Worm (Caenorhabditis elegans) whole organism, L4 larva: Measurements from ENCODE around the gene C24H10.2.

ENCODE experiments used
- T20F7.1 ChIP-seq: fragments of 200-800 bp; sonication (Bioruptor generic); optimal IDR thresholded peaks from 2 replicates; lab custom pipeline; 2018; ENCODE audit warnings: mild to moderate bottlenecking, missing genetic modification characterization, missing compliant biosample characterization
- Y105C5A.15 ChIP-seq: fragments of 200-800 bp; sonication (Bioruptor generic); IDR thresholded peaks from 2 replicates; pipeline ENCODE4 v1.3.6; 2022; ENCODE audit warnings: missing genetic modification characterization, missing compliant biosample characterization
- ZK337.2 ChIP-seq: fragments of 200-800 bp; sonication (Bioruptor generic); IDR thresholded peaks from 2 replicates; pipeline ENCODE4 v1.3.6; 2022; ENCODE audit warnings: missing genetic modification reagents, missing genetic modification characterization, missing compliant biosample characterization
- aha-1 ChIP-seq: fragments of 150-350 bp; peaks from one replicate; lab custom pipeline; 2014; ENCODE audit warnings: missing biosample characterization, missing genetic modification characterization
- arid-1 ChIP-seq: fragments of 200-800 bp; sonication (Bioruptor generic); conservative IDR thresholded peaks from 2 replicates; pipeline ENCODE4 v1.3.6; 2022; ENCODE audit warnings: missing genetic modification reagents, missing genetic modification characterization, missing compliant biosample characterization
- ceh-44 ChIP-seq: fragments of 200-800 bp; sonication (Bioruptor generic); IDR thresholded peaks from 2 replicates; pipeline ENCODE4 v1.3.6; 2022; ENCODE audit warnings: missing genetic modification reagents, missing genetic modification characterization, missing compliant biosample characterization
- ceh-62 ChIP-seq: sonication (generic microtip); optimal IDR thresholded peaks from 2 replicates; lab custom pipeline; 2017; ENCODE audit warnings: missing biosample characterization, missing genetic modification characterization
- cey-2 ChIP-seq: sonication (generic microtip); optimal IDR thresholded peaks from 3 replicates; lab custom pipeline; 2017; ENCODE audit warnings: missing genetic modification characterization, mild to moderate bottlenecking, missing compliant biosample characterization, antibody characterized with exemption, borderline replicate concordance; ENCODE audit not compliant: insufficient read depth
- daf-16 ChIP-seq, 3 experiments: sonication (generic microtip); optimal IDR thresholded peaks; 2 replicates each; lab custom pipeline; 2016 to 2017; ENCODE audit warnings: missing genetic modification characterization in 3 of 3, missing genetic modification reagents in 3 of 3, mild to moderate bottlenecking in 2 of 3, missing compliant biosample characterization in 2 of 3, missing biosample characterization in 1 of 3, moderate library complexity in 1 of 3
- daf-19 ChIP-seq: fragments of 200-800 bp; sonication (Bioruptor generic); conservative IDR thresholded peaks from 2 replicates; pipeline ENCODE4 v1.3.6; 2022; ENCODE audit warnings: missing genetic modification characterization, missing compliant biosample characterization
- dmd-6 ChIP-seq: fragments of 200-800 bp; sonication (Bioruptor generic); IDR thresholded peaks from 2 replicates; pipeline ENCODE4 v1.3.6; 2022; ENCODE audit warnings: missing genetic modification reagents, missing genetic modification characterization, missing compliant biosample characterization
- dmd-8 ChIP-seq: fragments of 200-800 bp; sonication (Bioruptor generic); IDR thresholded peaks from 2 replicates; pipeline ENCODE4 v1.3.6; 2022; ENCODE audit warnings: missing genetic modification characterization, missing compliant biosample characterization
- dmd-9 ChIP-seq: fragments of 200-800 bp; sonication (Bioruptor generic); IDR thresholded peaks from 2 replicates; pipeline ENCODE4 v1.3.6; 2022; ENCODE audit warnings: missing genetic modification reagents, missing genetic modification characterization, missing compliant biosample characterization
- dve-1 ChIP-seq: sonication (generic microtip); optimal IDR thresholded peaks from 2 replicates; lab custom pipeline; 2017; ENCODE audit warnings: antibody characterized with exemption, mild to moderate bottlenecking, missing genetic modification characterization, missing compliant biosample characterization; ENCODE audit not compliant: insufficient read depth
- fkh-10 ChIP-seq: fragments of 150-350 bp; optimal IDR thresholded peaks from 2 replicates; lab custom pipeline; 2014; ENCODE audit warnings: missing biosample characterization, missing genetic modification reagents, missing genetic modification characterization
- fos-1 ChIP-seq: fragments of 150-350 bp; optimal IDR thresholded peaks from 2 replicates; lab custom pipeline; 2014; ENCODE audit warnings: missing biosample characterization, missing genetic modification characterization
- hif-1 ChIP-seq, 2 experiments: sonication (generic microtip); optimal IDR thresholded peaks; 2 replicates each; lab custom pipeline; 2016 to 2017; ENCODE audit warnings: missing compliant biosample characterization in 2 of 2, missing genetic modification characterization in 2 of 2, missing genetic modification reagents in 2 of 2, missing genotype in 2 of 2, mild to moderate bottlenecking in 1 of 2
- hlh-11 ChIP-seq: fragments of 200-800 bp; sonication (Bioruptor generic); optimal IDR thresholded peaks from 2 replicates; lab custom pipeline; 2018; ENCODE audit warnings: mild to moderate bottlenecking, missing genetic modification characterization, missing compliant biosample characterization
- hlh-30 ChIP-seq: sonication (generic microtip); optimal IDR thresholded peaks from 2 replicates; lab custom pipeline; 2017; ENCODE audit warnings: antibody characterized with exemption, mild to moderate bottlenecking, missing genetic modification characterization, missing compliant biosample characterization; ENCODE audit not compliant: insufficient read depth
- hmg-1.1 ChIP-seq: fragments of 200-800 bp; sonication (Bioruptor generic); IDR thresholded peaks from 2 replicates; pipeline ENCODE4 v1.3.6; 2022; ENCODE audit warnings: missing genetic modification reagents, missing genetic modification characterization, missing compliant biosample characterization
- lsy-2 ChIP-seq, 2 experiments: fragments of 150-350 bp in 1 of 2; sonication (generic microtip) in 1 of 2; optimal IDR thresholded peaks; 2 replicates each; lab custom pipeline; 2014 to 2017; ENCODE audit warnings: missing biosample characterization in 2 of 2, missing genetic modification characterization in 2 of 2
- mep-1 ChIP-seq: fragments of 150-350 bp; sonication (generic microtip); optimal IDR thresholded peaks from 3 replicates; lab custom pipeline; 2014; ENCODE audit warnings: missing biosample characterization, missing genetic modification characterization
- mes-2 ChIP-seq: sonication (generic microtip); optimal IDR thresholded peaks from 2 replicates; lab custom pipeline; 2016; ENCODE audit warnings: missing genotype, mild to moderate bottlenecking, missing genetic modification characterization, missing compliant biosample characterization; ENCODE audit not compliant: poor library complexity, severe bottlenecking
- nhr-102 ChIP-seq: sonication (generic microtip); optimal IDR thresholded peaks from 2 replicates; lab custom pipeline; 2016; ENCODE audit warnings: mild to moderate bottlenecking, missing genetic modification characterization, moderate library complexity, missing compliant biosample characterization
- nhr-11 ChIP-seq: fragments of 150-350 bp; optimal IDR thresholded peaks from 2 replicates; lab custom pipeline; 2014; ENCODE audit warnings: missing biosample characterization, missing genetic modification characterization
- nhr-111 ChIP-seq: fragments of 200-800 bp; sonication (Bioruptor generic); optimal IDR thresholded peaks from 2 replicates; lab custom pipeline; 2018; ENCODE audit warnings: mild to moderate bottlenecking, missing genetic modification characterization, missing compliant biosample characterization
- nhr-25 ChIP-seq: sonication (generic microtip); optimal IDR thresholded peaks from 2 replicates; lab custom pipeline; 2017; ENCODE audit warnings: missing genetic modification characterization, mild to moderate bottlenecking, missing compliant biosample characterization, antibody characterized with exemption, moderate library complexity, borderline replicate concordance; ENCODE audit not compliant: insufficient read depth
- nhr-76 ChIP-seq: fragments of 150-350 bp; optimal IDR thresholded peaks from 2 replicates; lab custom pipeline; 2014; ENCODE audit warnings: missing biosample characterization, missing genetic modification characterization
- php-3 ChIP-seq: fragments of 200-800 bp; sonication (Bioruptor generic); IDR thresholded peaks from 2 replicates; pipeline ENCODE4 v1.3.6; 2022; ENCODE audit warnings: missing genetic modification reagents, missing genetic modification characterization, missing compliant biosample characterization
- pqm-1 ChIP-seq: sonication (generic microtip); optimal IDR thresholded peaks from 2 replicates; lab custom pipeline; 2017; ENCODE audit warnings: missing biosample characterization, missing genetic modification characterization
- snpc-1.2 ChIP-seq: fragments of 200-800 bp; sonication (Bioruptor generic); IDR thresholded peaks from 2 replicates; pipeline ENCODE4 v1.3.6; 2022; ENCODE audit warnings: missing genetic modification reagents, missing genetic modification characterization, missing compliant biosample characterization
- tag-97 ChIP-seq: fragments of 200-800 bp; sonication (Bioruptor generic); IDR thresholded peaks from 2 replicates; pipeline ENCODE4 v1.3.6; 2022; ENCODE audit warnings: missing genetic modification characterization, missing compliant biosample characterization
- unc-130 ChIP-seq: sonication (generic microtip); optimal IDR thresholded peaks from 2 replicates; lab custom pipeline; 2016; ENCODE audit warnings: missing genetic modification reagents, missing genetic modification characterization, missing compliant biosample characterization
- unc-62 ChIP-seq, 3 experiments: fragments of 150-350 bp in 1 of 3; sonication (generic microtip); optimal IDR thresholded peaks in 2 of 3; peaks in 1 of 3; 1 replicate in 1 of 3; 2 replicates in 2 of 3; lab custom pipeline; 2014 to 2017; ENCODE audit warnings: missing biosample characterization in 3 of 3, missing genetic modification characterization in 3 of 3, missing genetic modification reagents in 3 of 3, missing genotype in 1 of 3
- vab-7 ChIP-seq: fragments of 200-800 bp; sonication (Bioruptor generic); IDR thresholded peaks from 2 replicates; pipeline ENCODE4 v1.3.6; 2022; ENCODE audit warnings: missing genetic modification reagents, missing genetic modification characterization, missing compliant biosample characterization
- zip-11 ChIP-seq: fragments of 200-800 bp; sonication (Bioruptor generic); IDR thresholded peaks from 2 replicates; pipeline ENCODE4 v1.3.6; 2022; ENCODE audit warnings: missing genetic modification characterization, missing compliant biosample characterization
- zip-2 ChIP-seq: fragments of 150-350 bp; optimal IDR thresholded peaks from 2 replicates; lab custom pipeline; 2014; ENCODE audit warnings: missing biosample characterization, missing genetic modification characterization

C24H10.2 gene

DNA sequence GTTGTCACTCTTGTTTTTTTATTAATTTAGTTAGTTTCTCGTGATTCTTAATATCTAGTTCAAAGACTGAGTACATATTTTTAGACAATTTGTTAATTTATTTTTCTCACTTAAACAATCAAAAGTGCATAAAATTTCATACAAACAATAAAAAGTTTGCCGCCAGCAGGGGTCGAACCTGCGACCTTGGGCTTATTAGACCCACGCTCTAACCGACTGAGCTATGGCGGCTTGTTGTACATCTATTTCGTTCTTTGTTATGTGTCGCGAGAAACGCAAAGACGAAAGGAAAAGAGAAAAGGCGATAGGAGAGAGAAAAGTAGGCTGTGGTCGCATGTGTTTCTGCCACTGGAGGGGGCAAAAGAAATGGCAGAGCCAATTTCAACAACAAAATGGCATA is 21.1 kb downstream of the C24H10.2 start (continued):
- peak; percentile 97 for TF ChIP-seq hmg-1.1 (GFP tag; lab: Robert Waterston, UW)
- peak; percentile 76; the same call in 1 of the 2 replicates for TF ChIP-seq dmd-9 (GFP tag; lab: Robert Waterston, UW)
- peak; percentile 54 for TF ChIP-seq unc-130 (GFP tag; lab: Kevin White, UChicago)
- TF ChIP-seq fos-1 (tag; lab: Kevin White, UChicago), result no peak
- peak; percentile 81 for TF ChIP-seq dmd-6 (GFP tag; lab: Robert Waterston, UW)
- peak; percentile 95 for TF ChIP-seq vab-7
- TF ChIP-seq php-3, result peak; percentile 92
- TF ChIP-seq nhr-76 (tag; lab: Kevin White, UChicago), result no peak
- 0 out of 2 replicates have a peak, but pooled peaks have one; percentile 40 for TF ChIP-seq zip-11 (GFP tag; lab: Robert Waterston, UW)
- TF ChIP-seq ZK337.2 (GFP tag; lab: Robert Waterston, UW), result no peak
- TF ChIP-seq daf-19 (GFP tag; lab: Robert Waterston, UW), result peak; percentile 94
- TF ChIP-seq Y105C5A.15 (GFP tag; lab: Robert Waterston, UW), result peak; percentile 86; the same call in 1 of the 2 replicates
- TF ChIP-seq mep-1 (tag; lab: Kevin White, UChicago), result peak; percentile 94
- TF ChIP-seq, all 104 proteins: peak for 81

DNA sequence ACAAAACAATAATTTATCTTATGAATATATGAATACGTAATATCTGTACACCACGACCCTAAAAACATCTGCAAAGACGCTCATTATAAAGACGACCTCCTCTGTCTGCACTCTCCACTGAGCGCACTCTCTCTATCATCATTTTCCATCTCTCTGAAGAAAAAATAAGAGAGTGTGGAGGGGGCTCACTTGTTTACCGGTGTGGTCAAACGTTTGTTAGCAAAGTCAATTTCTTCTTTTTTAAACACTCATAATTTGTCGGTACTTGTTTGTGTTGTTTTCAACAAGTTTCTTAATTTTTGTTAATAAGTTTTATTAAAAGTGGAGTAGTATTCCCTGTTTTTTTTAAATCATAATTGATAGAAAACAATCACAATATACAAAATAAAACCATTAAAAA is 21.8 kb downstream of the C24H10.2 start:
- TF ChIP-seq dve-1 (tag; lab: Kevin White, UChicago) (peak; percentile 28), unc-62 (GFP tag; optimal IDR thresholded peaks at IDR 0.05 in 1 of 2; lab: Kevin White, UChicago) (peak in 1 of 2 experiments; percentile 35), unc-62 (tag; optimal IDR thresholded peaks at IDR 0.05; lab: Kevin White, UChicago) (no peak), lsy-2 (tag; optimal IDR thresholded peaks at IDR 0.05; lab: Kevin White, UChicago) (peak in 1 of 2 experiments; percentile 27), mep-1 (tag; lab: Kevin White, UChicago) (peak; percentile 24), nhr-25 (tag; lab: Kevin White, UChicago) (no peak), mes-2 (tag; lab: Kevin White, UChicago) (no peak), hlh-30 (tag; lab: Kevin White, UChicago) (peak; percentile 12), daf-16 (GFP tag; optimal IDR thresholded peaks at IDR 0.05; lab: Kevin White, UChicago) (peak in 1 of 2 experiments; percentile 23), daf-16 (tag; optimal IDR thresholded peaks at IDR 0.05; lab: Kevin White, UChicago) (peak; percentile 94), ceh-44 (GFP tag; lab: Robert Waterston, UW) (no peak), tag-97 (no peak)

DNA sequence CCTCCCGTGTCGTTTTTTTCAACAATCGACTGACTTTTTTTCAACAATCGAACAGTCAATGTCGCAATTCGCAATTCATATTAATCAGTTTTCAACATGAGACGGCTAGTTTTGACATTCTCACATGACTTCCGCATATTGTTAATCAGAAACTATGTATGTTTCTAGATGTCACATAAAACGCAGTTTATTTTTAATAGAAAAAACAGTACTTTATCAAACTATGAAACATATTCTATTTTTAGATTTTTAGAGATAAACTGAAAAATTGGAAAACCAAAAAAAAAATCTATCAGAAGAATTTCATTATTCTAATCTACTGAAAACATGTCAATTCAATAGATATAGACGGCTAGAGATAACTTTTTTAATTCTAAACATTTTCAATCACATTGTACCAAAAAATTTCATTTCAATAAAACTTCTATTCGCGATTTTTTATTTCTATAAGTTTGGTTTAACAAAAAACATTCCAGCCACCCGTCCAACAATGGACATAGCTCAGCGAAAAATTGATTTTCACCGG is 23.0 kb downstream of the C24H10.2 start, which contains the start of gene pnk-4:
Gene pnk-4 (plus strand): TSS at position 476 of the 526 bp plus-strand sequence.
- TF ChIP-seq T20F7.1 (GFP tag; lab: Kevin White, UChicago) (no peak), nhr-111 (GFP tag; lab: Kevin White, UChicago) (no peak), arid-1 (GFP tag; lab: Robert Waterston, UW) (no peak), Y105C5A.15 (GFP tag; lab: Robert Waterston, UW) (no peak), hif-1 (tag; optimal IDR thresholded peaks at IDR 0.05; lab: Kevin White, UChicago) (no peak), pqm-1 (tag; lab: Kevin White, UChicago) (no peak), aha-1 (tag; lab: Kevin White, UChicago) (peak; percentile 95), hlh-11 (tag; lab: Kevin White, UChicago) (peak; percentile 1), dmd-6 (GFP tag; lab: Robert Waterston, UW) (0 out of 2 replicates have a peak, but pooled peaks have one; percentile 7), ceh-62 (tag; lab: Kevin White, UChicago) (no peak), dmd-8 (GFP tag; lab: Robert Waterston, UW) (no peak), dve-1 (tag; lab: Kevin White, UChicago) (peak; percentile 18), snpc-1.2 (GFP tag; lab: Robert Waterston, UW) (no peak), zip-2 (tag; lab: Kevin White, UChicago) (no peak), nhr-102 (tag; lab: Kevin White, UChicago) (no peak), fkh-10 (GFP tag; lab: Kevin White, UChicago) (no peak), nhr-11 (tag; lab: Kevin White, UChicago) (no peak), cey-2 (tag; lab: Kevin White, UChicago) (no peak)
